Worm (Caenorhabditis elegans): ENCODE measurements around the gene ckr-2.

DNA sequence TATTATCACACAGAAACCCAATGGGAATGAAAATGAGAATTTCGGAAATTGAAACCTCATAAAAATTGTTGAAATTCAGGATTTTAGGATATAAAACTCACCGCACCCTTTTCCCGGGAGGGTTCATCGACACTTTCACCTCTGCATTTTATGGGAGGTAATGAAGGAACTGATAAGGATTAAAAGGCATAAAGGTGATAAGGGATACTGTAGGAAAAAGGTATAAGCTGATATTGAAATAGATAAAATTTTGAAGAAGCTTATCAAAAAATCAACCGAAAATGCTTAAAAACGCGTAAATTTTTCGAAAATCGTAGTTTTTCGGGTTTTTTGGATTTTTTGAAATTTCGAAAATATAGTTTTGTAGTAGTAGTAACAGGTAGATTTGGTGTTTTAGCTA lies 29.1 kb upstream of the ckr-2 start:
- TF ChIP-seq ztf-23 (GFP tag; IDR thresholded peaks at IDR 0.05) (no peak), klf-2 (GFP tag; conservative IDR thresholded peaks at IDR 0.05) (no peak), ref-1 (GFP tag; conservative IDR thresholded peaks at IDR 0.05) (no peak), T22C8.4 (GFP tag; IDR thresholded peaks at IDR 0.05) (no peak), med-1 (GFP tag; optimal IDR thresholded peaks at IDR 0.05; ENCODE audit: insufficient read depth) (no peak), ztf-29 (GFP tag; IDR thresholded peaks at IDR 0.05) (no peak)
